Worm (Caenorhabditis elegans): ENCODE results near the gene mam-1.

DNA sequence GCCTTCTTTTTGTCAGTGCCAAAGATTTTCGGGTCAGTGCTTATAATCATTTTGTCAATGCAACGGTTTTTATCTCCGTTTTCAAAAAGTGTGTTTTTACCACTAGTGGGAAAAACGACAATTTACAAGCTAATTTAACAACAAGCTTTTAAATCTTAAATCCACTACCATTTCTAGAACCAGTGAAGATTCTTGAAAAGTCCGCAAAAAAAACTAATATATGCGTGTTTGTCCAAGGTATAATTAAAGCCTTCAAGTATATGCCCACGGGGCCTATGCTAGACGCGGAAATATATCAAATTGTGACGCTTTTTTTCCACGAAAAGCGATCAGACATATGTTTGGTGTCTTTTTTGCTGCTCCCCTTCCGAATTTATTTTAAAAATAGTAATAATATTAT lies 24.4 kb upstream of the mam-1 start:
- TF ChIP-seq aptf-3 (GFP tag; IDR thresholded peaks at IDR 0.05) = no peak
- no peak for TF ChIP-seq ceh-91 (GFP tag; IDR thresholded peaks at IDR 0.05)
- no peak for TF ChIP-seq sptf-2 (GFP tag; optimal IDR thresholded peaks at IDR 0.05)
- TF ChIP-seq repo-1 (tag; optimal IDR thresholded peaks at IDR 0.05) = no peak
- TF ChIP-seq pbrm-1 (GFP tag; IDR thresholded peaks at IDR 0.05) = no peak
- no peak for TF ChIP-seq ZK185.1 (tag; optimal IDR thresholded peaks at IDR 0.05; ENCODE audit: poor library complexity, severe bottlenecking)
- TF ChIP-seq snpc-1.3 (tag; optimal IDR thresholded peaks at IDR 0.05; ENCODE audit: insufficient read depth) = no peak
- no peak for TF ChIP-seq ama-1 (optimal IDR thresholded peaks at IDR 0.05)
- TF ChIP-seq ama-1 (GFP tag; optimal IDR thresholded peaks at IDR 0.05) = no peak
- no peak for TF ChIP-seq nhr-90 (tag; optimal IDR thresholded peaks at IDR 0.05)
- TF ChIP-seq zfh-2 (GFP tag; conservative IDR thresholded peaks at IDR 0.05) = no peak

Measured in whole organism, young adult.